Worm (Caenorhabditis elegans) whole organism, L4 larva: ENCODE data around the gene pgp-1.

ENCODE experiments used
- F49E8.2 ChIP-seq: sonication (generic microtip); optimal IDR thresholded peaks from 2 replicates; lab custom pipeline; 2016; ENCODE audit warnings: missing compliant biosample characterization, mild to moderate bottlenecking, missing genetic modification characterization, borderline replicate concordance
- R02D3.7 ChIP-seq: fragments of 150-350 bp; sonication (generic microtip); optimal IDR thresholded peaks from 3 replicates; lab custom pipeline; 2014; ENCODE audit warnings: missing biosample characterization, missing genetic modification characterization
- T20F7.1 ChIP-seq: fragments of 200-800 bp; sonication (Bioruptor generic); optimal IDR thresholded peaks from 2 replicates; lab custom pipeline; 2018; ENCODE audit warnings: mild to moderate bottlenecking, missing genetic modification characterization, missing compliant biosample characterization
- Y48G9A.11 ChIP-seq: fragments of 200-800 bp; sonication (Bioruptor generic); IDR thresholded peaks from 2 replicates; pipeline ENCODE4 v1.3.6; 2022; ENCODE audit warnings: missing genetic modification reagents, missing genetic modification characterization, missing compliant biosample characterization
- Y75B8A.6 ChIP-seq: fragments of 200-800 bp; sonication (Bioruptor generic); IDR thresholded peaks from 2 replicates; pipeline ENCODE4 v1.3.6; 2022; ENCODE audit warnings: missing genetic modification reagents, missing genetic modification characterization, missing compliant biosample characterization
- ZK337.2 ChIP-seq: fragments of 200-800 bp; sonication (Bioruptor generic); IDR thresholded peaks from 2 replicates; pipeline ENCODE4 v1.3.6; 2022; ENCODE audit warnings: missing genetic modification reagents, missing genetic modification characterization, missing compliant biosample characterization
- ZK546.5 ChIP-seq, 2 experiments: sonication (generic microtip); optimal IDR thresholded peaks; 2 replicates each; lab custom pipeline; 2017; ENCODE audit warnings: missing biosample characterization in 2 of 2, missing genetic modification characterization in 2 of 2
- ceh-82 ChIP-seq: sonication (generic microtip); optimal IDR thresholded peaks from 2 replicates; lab custom pipeline; 2017; ENCODE audit warnings: missing biosample characterization, missing genetic modification characterization
- cey-2 ChIP-seq: sonication (generic microtip); optimal IDR thresholded peaks from 3 replicates; lab custom pipeline; 2017; ENCODE audit warnings: missing genetic modification characterization, mild to moderate bottlenecking, missing compliant biosample characterization, antibody characterized with exemption, borderline replicate concordance; ENCODE audit not compliant: insufficient read depth
- daf-16 ChIP-seq, 3 experiments: sonication (generic microtip); optimal IDR thresholded peaks; 2 replicates each; lab custom pipeline; 2016 to 2017; ENCODE audit warnings: missing genetic modification characterization in 3 of 3, missing genetic modification reagents in 3 of 3, mild to moderate bottlenecking in 2 of 3, missing compliant biosample characterization in 2 of 3, missing biosample characterization in 1 of 3, moderate library complexity in 1 of 3
- dpl-1 ChIP-seq: fragments of 150-350 bp; optimal IDR thresholded peaks from 2 replicates; lab custom pipeline; 2014; ENCODE audit warnings: missing biosample characterization, missing genetic modification reagents, missing genetic modification characterization
- duxl-1 ChIP-seq: sonication (generic microtip); optimal IDR thresholded peaks from 2 replicates; lab custom pipeline; 2016; ENCODE audit warnings: mild to moderate bottlenecking, missing genetic modification characterization, moderate library complexity, missing compliant biosample characterization; ENCODE audit not compliant: poor library complexity
- hlh-11 ChIP-seq: fragments of 200-800 bp; sonication (Bioruptor generic); optimal IDR thresholded peaks from 2 replicates; lab custom pipeline; 2018; ENCODE audit warnings: mild to moderate bottlenecking, missing genetic modification characterization, missing compliant biosample characterization
- hlh-30 ChIP-seq: sonication (generic microtip); optimal IDR thresholded peaks from 2 replicates; lab custom pipeline; 2017; ENCODE audit warnings: antibody characterized with exemption, mild to moderate bottlenecking, missing genetic modification characterization, missing compliant biosample characterization; ENCODE audit not compliant: insufficient read depth
- hmg-1.1 ChIP-seq: fragments of 200-800 bp; sonication (Bioruptor generic); IDR thresholded peaks from 2 replicates; pipeline ENCODE4 v1.3.6; 2022; ENCODE audit warnings: missing genetic modification reagents, missing genetic modification characterization, missing compliant biosample characterization
- lin-1 ChIP-seq: fragments of 200-800 bp; sonication (Bioruptor generic); IDR thresholded peaks from 2 replicates; pipeline ENCODE4 v1.3.6; 2022; ENCODE audit warnings: missing genetic modification reagents, missing genetic modification characterization, missing compliant biosample characterization
- lin-29 ChIP-seq: fragments of 200-800 bp; sonication (Bioruptor generic); IDR thresholded peaks from 2 replicates; pipeline ENCODE4 v1.3.6; 2022; ENCODE audit warnings: missing genetic modification reagents, missing genetic modification characterization, missing compliant biosample characterization
- lin-38 ChIP-seq: fragments of 200-800 bp; sonication (Bioruptor generic); IDR thresholded peaks from 2 replicates; pipeline ENCODE4 v1.3.6; 2022; ENCODE audit warnings: missing genetic modification reagents, missing genetic modification characterization, missing compliant biosample characterization
- lin-39 ChIP-seq: fragments of 150-350 bp; optimal IDR thresholded peaks from 2 replicates; lab custom pipeline; 2014; ENCODE audit warnings: missing biosample characterization, missing genetic modification reagents, missing genetic modification characterization
- lir-3 ChIP-seq: sonication (generic microtip); optimal IDR thresholded peaks from 2 replicates; lab custom pipeline; 2016; ENCODE audit warnings: mild to moderate bottlenecking, missing genetic modification characterization, missing compliant biosample characterization
- madf-9 ChIP-seq: fragments of 200-800 bp; sonication (Bioruptor generic); conservative IDR thresholded peaks from 2 replicates; pipeline ENCODE4 v1.3.6; 2022; ENCODE audit warnings: missing genetic modification reagents, missing genetic modification characterization, missing compliant biosample characterization
- mes-2 ChIP-seq: sonication (generic microtip); optimal IDR thresholded peaks from 2 replicates; lab custom pipeline; 2016; ENCODE audit warnings: missing genotype, mild to moderate bottlenecking, missing genetic modification characterization, missing compliant biosample characterization; ENCODE audit not compliant: poor library complexity, severe bottlenecking
- mxl-3 ChIP-seq: fragments of 200-800 bp; sonication (Bioruptor generic); optimal IDR thresholded peaks from 2 replicates; lab custom pipeline; 2018; ENCODE audit warnings: mild to moderate bottlenecking, missing genetic modification characterization, missing compliant biosample characterization
- nhr-111 ChIP-seq: fragments of 200-800 bp; sonication (Bioruptor generic); optimal IDR thresholded peaks from 2 replicates; lab custom pipeline; 2018; ENCODE audit warnings: mild to moderate bottlenecking, missing genetic modification characterization, missing compliant biosample characterization
- nhr-237 ChIP-seq: sonication (generic microtip); optimal IDR thresholded peaks from 2 replicates; lab custom pipeline; 2017; ENCODE audit warnings: missing biosample characterization, missing genetic modification characterization
- nhr-25 ChIP-seq: sonication (generic microtip); optimal IDR thresholded peaks from 2 replicates; lab custom pipeline; 2017; ENCODE audit warnings: missing genetic modification characterization, mild to moderate bottlenecking, missing compliant biosample characterization, antibody characterized with exemption, moderate library complexity, borderline replicate concordance; ENCODE audit not compliant: insufficient read depth
- nhr-42 ChIP-seq: fragments of 200-800 bp; sonication (Bioruptor generic); IDR thresholded peaks from 2 replicates; pipeline ENCODE4 v1.3.6; 2022; ENCODE audit warnings: missing genetic modification characterization, missing compliant biosample characterization
- nhr-6 ChIP-seq: fragments of 150-350 bp; optimal IDR thresholded peaks from 2 replicates; lab custom pipeline; 2014; ENCODE audit warnings: missing biosample characterization, missing genetic modification characterization
- pha-4 ChIP-seq, 2 experiments: fragments of 150-350 bp in 1 of 2; fragments of 200-800 bp in 1 of 2; sonication (Bioruptor generic) in 1 of 2; IDR thresholded peaks in 1 of 2; optimal IDR thresholded peaks in 1 of 2; 2 replicates each; pipeline versions ENCODE4 v1.3.6 to Lab custom; 2014 to 2022; ENCODE audit warnings: missing genetic modification characterization in 2 of 2, missing genetic modification reagents in 2 of 2, missing biosample characterization in 1 of 2, missing compliant biosample characterization in 1 of 2
- rbr-2 ChIP-seq: sonication (generic microtip); optimal IDR thresholded peaks from 2 replicates; lab custom pipeline; 2016; ENCODE audit warnings: missing genotype, missing genetic modification characterization, missing compliant biosample characterization
- sdz-12 ChIP-seq: fragments of 200-800 bp; sonication (Bioruptor generic); optimal IDR thresholded peaks from 2 replicates; lab custom pipeline; 2018; ENCODE audit warnings: mild to moderate bottlenecking, missing genetic modification characterization, missing compliant biosample characterization
- snpc-1.2 ChIP-seq: fragments of 200-800 bp; sonication (Bioruptor generic); IDR thresholded peaks from 2 replicates; pipeline ENCODE4 v1.3.6; 2022; ENCODE audit warnings: missing genetic modification reagents, missing genetic modification characterization, missing compliant biosample characterization
- unc-130 ChIP-seq: sonication (generic microtip); optimal IDR thresholded peaks from 2 replicates; lab custom pipeline; 2016; ENCODE audit warnings: missing genetic modification reagents, missing genetic modification characterization, missing compliant biosample characterization
- unc-62 ChIP-seq, 3 experiments: fragments of 150-350 bp in 1 of 3; sonication (generic microtip); optimal IDR thresholded peaks in 2 of 3; peaks in 1 of 3; 1 replicate in 1 of 3; 2 replicates in 2 of 3; lab custom pipeline; 2014 to 2017; ENCODE audit warnings: missing biosample characterization in 3 of 3, missing genetic modification characterization in 3 of 3, missing genetic modification reagents in 3 of 3, missing genotype in 1 of 3
- zfp-2 ChIP-seq: sonication (generic microtip); optimal IDR thresholded peaks from 2 replicates; lab custom pipeline; 2016; ENCODE audit warnings: mild to moderate bottlenecking, missing genetic modification characterization, missing compliant biosample characterization
- ztf-11 ChIP-seq: fragments of 150-350 bp; optimal IDR thresholded peaks from 2 replicates; lab custom pipeline; 2014; ENCODE audit warnings: missing biosample characterization, missing genetic modification characterization
- ztf-7 ChIP-seq: fragments of 150-350 bp; optimal IDR thresholded peaks from 2 replicates; lab custom pipeline; 2014; ENCODE audit warnings: missing biosample characterization, missing genetic modification characterization

The pgp-1 gene

DNA sequence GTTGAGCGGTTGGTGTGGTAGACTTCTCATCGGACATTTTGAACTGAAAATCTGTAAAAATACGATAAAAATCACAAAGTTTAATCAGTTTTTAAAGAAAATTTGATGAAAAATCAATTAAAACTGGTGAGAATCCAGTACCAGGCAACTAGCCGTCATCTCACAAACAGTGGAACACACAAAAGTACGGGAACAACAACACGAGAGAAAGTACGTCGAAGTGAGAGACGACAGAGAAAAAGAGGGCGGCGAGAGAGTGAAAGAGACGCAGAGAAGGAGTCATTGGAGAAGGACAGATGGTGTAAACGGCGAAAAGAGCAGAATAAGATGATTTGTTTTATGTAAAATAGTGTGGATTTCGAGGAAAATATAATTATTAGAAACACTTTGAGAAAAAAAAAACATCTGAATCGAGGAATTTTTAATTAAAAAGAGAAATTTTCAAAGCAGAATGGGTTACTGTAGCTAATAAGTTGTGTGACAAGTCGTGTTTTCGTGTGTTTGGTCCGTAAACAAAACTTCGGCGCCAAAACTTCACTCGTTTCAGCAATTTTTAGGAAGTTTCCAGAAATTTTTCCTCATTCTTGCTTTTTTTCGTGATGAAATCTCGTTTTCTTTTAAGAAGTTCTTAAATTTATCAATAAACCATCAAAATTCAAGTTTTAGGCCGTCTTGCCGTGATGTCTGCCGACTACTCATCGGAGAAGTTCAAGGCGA is 31.6 kb downstream of the pgp-1 start, which contains the start of the genes hsb-1 and let-99:
Gene hsb-1 (minus strand): TSS at position 51 of the 717 bp plus-strand sequence.
Gene let-99 (plus strand): TSS at position 667 of the 717 bp plus-strand sequence.
- peak; percentile 40 for TF ChIP-seq F49E8.2 (tag; lab: Kevin White, UChicago)
- peak; percentile 44 for TF ChIP-seq dpl-1 (GFP tag; lab: Kevin White, UChicago)
- TF ChIP-seq duxl-1 (tag; lab: Kevin White, UChicago): no peak
- peak; percentile 21 for TF ChIP-seq ztf-7 (tag; lab: Kevin White, UChicago)
- no peak for TF ChIP-seq daf-16 (GFP tag; optimal IDR thresholded peaks at IDR 0.05; lab: Kevin White, UChicago)
- TF ChIP-seq daf-16 (tag; optimal IDR thresholded peaks at IDR 0.05; lab: Kevin White, UChicago): peak; percentile 87
- peak; percentile 32 for TF ChIP-seq hlh-30 (tag; lab: Kevin White, UChicago)
- TF ChIP-seq ztf-11 (tag; lab: Kevin White, UChicago): no peak
- no peak for TF ChIP-seq ceh-82 (tag; lab: Kevin White, UChicago)
- TF ChIP-seq unc-130 (GFP tag; lab: Kevin White, UChicago): peak; percentile 65
- no peak for TF ChIP-seq pha-4 (GFP tag; IDR thresholded peaks at IDR 0.05; lab: Robert Waterston, UW)
- TF ChIP-seq pha-4 (tag; optimal IDR thresholded peaks at IDR 0.05; lab: Kevin White, UChicago): peak; percentile 19
- TF ChIP-seq hlh-11 (tag; lab: Kevin White, UChicago): peak; percentile 44
- TF ChIP-seq mes-2: peak; percentile 68
- TF ChIP-seq hmg-1.1: peak; percentile 34; the same call in 1 of the 2 replicates
- no peak for TF ChIP-seq ZK546.5 (tag; optimal IDR thresholded peaks at IDR 0.05; lab: Kevin White, UChicago)
- TF ChIP-seq snpc-1.2 (GFP tag; lab: Robert Waterston, UW): 0 out of 2 replicates have a peak, but pooled peaks have one; percentile 61

DNA sequence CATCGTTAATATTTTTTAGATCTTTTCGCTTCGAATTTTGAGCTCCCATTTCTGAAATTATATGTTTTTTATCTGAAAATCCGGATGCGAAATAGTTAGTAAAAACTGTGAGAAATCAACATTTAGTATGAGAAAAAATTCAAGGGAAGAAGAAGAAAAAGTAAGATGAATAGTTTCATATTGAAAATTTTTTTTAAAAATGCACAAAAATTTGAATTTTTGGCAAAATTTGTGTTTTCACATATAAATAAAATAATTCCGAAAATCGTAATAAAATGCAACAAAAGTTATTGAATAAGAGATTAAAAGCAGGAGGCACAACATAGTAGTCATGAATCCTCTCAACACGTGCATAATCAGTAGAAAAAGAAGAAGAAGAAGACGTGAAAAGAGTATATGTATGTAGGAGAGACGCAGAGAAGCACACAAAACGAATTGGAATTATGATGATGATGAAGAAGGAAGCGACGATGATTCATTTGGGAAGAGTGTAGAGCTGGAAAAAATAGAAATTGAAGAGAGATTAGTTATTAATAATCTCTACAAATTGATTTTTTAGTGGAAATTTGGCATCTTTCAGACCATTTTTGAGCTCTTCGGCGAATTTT is 32.9 kb downstream of the pgp-1 start, which contains the start of gene eak-7:
Gene eak-7 (minus strand): TSS at position 51 of the 608 bp plus-strand sequence.
- peak; percentile 19 for TF ChIP-seq hlh-30 (tag; lab: Kevin White, UChicago)
- no peak for TF ChIP-seq R02D3.7 (tag; lab: Kevin White, UChicago)
- TF ChIP-seq nhr-42: no peak
- TF ChIP-seq, all 104 proteins: peak for 1

DNA sequence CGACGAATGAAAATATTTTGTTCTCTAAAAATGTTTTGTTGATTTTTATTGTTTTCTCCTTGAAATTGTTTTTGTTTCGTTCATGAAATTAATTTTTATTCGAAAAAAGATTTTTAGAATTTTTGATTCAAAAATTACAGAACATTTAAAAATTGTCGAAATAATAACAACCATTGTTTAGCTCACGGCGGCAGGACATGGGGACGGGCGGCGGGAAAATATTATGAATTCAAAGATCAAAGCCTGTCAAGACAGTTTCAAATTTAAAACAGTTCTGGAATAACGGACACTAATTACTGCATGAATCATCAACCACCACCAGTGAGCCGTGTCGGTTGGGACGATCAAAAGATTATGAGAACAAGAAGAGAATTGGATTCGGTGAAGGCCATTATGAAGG is 38.4 kb downstream of the pgp-1 start, which contains the start of gene snb-7:
Gene snb-7 (plus strand): TSS at position 301 of the 400 bp plus-strand sequence.
- TF ChIP-seq pha-4 (GFP tag; IDR thresholded peaks at IDR 0.05; lab: Robert Waterston, UW) (no peak), pha-4 (tag; optimal IDR thresholded peaks at IDR 0.05; lab: Kevin White, UChicago) (no peak), Y75B8A.6 (GFP tag; lab: Robert Waterston, UW) (no peak), lin-38 (GFP tag; lab: Robert Waterston, UW) (no peak)

DNA sequence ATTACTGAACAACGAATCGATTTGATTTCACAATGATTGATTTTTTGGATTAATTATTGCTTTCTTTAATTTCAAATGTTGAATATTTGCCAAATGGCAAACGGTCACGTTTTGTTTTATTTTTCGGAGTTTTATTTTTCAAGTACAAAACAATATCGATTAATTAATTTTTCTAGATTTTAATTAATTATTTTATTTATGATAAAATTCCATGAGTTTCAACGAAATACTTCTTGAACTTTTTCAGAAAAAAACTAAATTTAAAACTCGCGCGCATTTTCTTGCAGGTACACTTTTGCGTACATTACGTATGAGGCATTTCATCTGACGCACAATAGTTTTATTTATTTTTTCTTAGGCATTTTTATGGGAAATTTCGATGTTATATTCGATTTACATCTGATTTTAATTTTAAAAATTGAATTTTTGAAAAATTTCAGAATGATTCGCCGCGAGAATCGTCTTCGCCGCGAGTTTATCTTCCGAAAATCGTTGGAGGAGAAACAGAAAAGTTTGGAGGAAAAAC is 40.0 kb downstream of the pgp-1 start, which contains the start of the genes ZK795.2 and ZK795.3:
Gene ZK795.2 (minus strand): TSS at position 51 of the 526 bp plus-strand sequence.
Gene ZK795.3 (plus strand): TSS at position 441 of the 526 bp plus-strand sequence.
- TF ChIP-seq zfp-2 (tag; lab: Kevin White, UChicago): no peak
- no peak for TF ChIP-seq ceh-82 (tag; lab: Kevin White, UChicago)
- no peak for TF ChIP-seq sdz-12
- TF ChIP-seq nhr-6 (tag; lab: Kevin White, UChicago): peak; percentile 71
- peak; percentile 32 for TF ChIP-seq rbr-2
- TF ChIP-seq lir-3 (tag; lab: Kevin White, UChicago): no peak
- no peak for TF ChIP-seq Y48G9A.11 (GFP tag; lab: Robert Waterston, UW)
- no peak for TF ChIP-seq unc-130 (GFP tag; lab: Kevin White, UChicago)
- no peak; the same call in 1 of the 2 replicates for TF ChIP-seq pha-4 (GFP tag; IDR thresholded peaks at IDR 0.05; lab: Robert Waterston, UW)
- TF ChIP-seq pha-4 (tag; optimal IDR thresholded peaks at IDR 0.05; lab: Kevin White, UChicago): peak; percentile 11
- TF ChIP-seq lin-39 (tag; lab: Kevin White, UChicago): no peak
- TF ChIP-seq ZK337.2 (GFP tag; lab: Robert Waterston, UW): no peak
- TF ChIP-seq lin-29 (GFP tag; lab: Robert Waterston, UW): no peak
- TF ChIP-seq lin-1: no peak
- TF ChIP-seq ZK546.5 (tag; optimal IDR thresholded peaks at IDR 0.05; lab: Kevin White, UChicago): no peak
- no peak for TF ChIP-seq cey-2
- TF ChIP-seq nhr-111: no peak
- no peak for TF ChIP-seq T20F7.1 (GFP tag; lab: Kevin White, UChicago)
- TF ChIP-seq madf-9: no peak
- no peak for TF ChIP-seq unc-62 (GFP tag; optimal IDR thresholded peaks at IDR 0.05 in 1 of 2; lab: Kevin White, UChicago)
- no peak for TF ChIP-seq unc-62 (tag; optimal IDR thresholded peaks at IDR 0.05; lab: Kevin White, UChicago)
- peak; percentile 49 for TF ChIP-seq hlh-30 (tag; lab: Kevin White, UChicago)
- TF ChIP-seq nhr-237 (tag; lab: Kevin White, UChicago): no peak
- TF ChIP-seq dpl-1 (GFP tag; lab: Kevin White, UChicago): peak; percentile 98
- TF ChIP-seq nhr-25: no peak
- TF ChIP-seq mxl-3 (GFP tag; lab: Kevin White, UChicago): no peak
